Worm (Caenorhabditis elegans) whole organism, early embryonic: ENCODE data around the gene Y119D3B.14.

Experiments
- B0310.2 ChIP-seq: sonication (generic microtip); optimal IDR thresholded peaks from 2 replicates; lab custom pipeline; 2016; ENCODE audit warnings: mild to moderate bottlenecking, missing genetic modification characterization, missing compliant biosample characterization
- F13C5.2 ChIP-seq: sonication (generic microtip); optimal IDR thresholded peaks from 2 replicates; lab custom pipeline; 2017; ENCODE audit warnings: mild to moderate bottlenecking, missing genetic modification characterization, inconsistent platforms, missing compliant biosample characterization
- aly-1 ChIP-seq: sonication (generic microtip); optimal IDR thresholded peaks from 2 replicates; lab custom pipeline; 2016; ENCODE audit warnings: missing genetic modification characterization, missing compliant biosample characterization
- ama-1 ChIP-seq: fragments of 150-350 bp; optimal IDR thresholded peaks from 2 replicates; lab custom pipeline; 2014
- ceh-13 ChIP-seq: fragments of 200-800 bp; sonication (Bioruptor generic); optimal IDR thresholded peaks from 2 replicates; lab custom pipeline; 2018; ENCODE audit warnings: mild to moderate bottlenecking, missing genetic modification characterization, missing compliant biosample characterization
- ceh-36 ChIP-seq: sonication (generic microtip); optimal IDR thresholded peaks from 2 replicates; lab custom pipeline; 2016; ENCODE audit warnings: missing genetic modification characterization, inconsistent platforms, missing compliant biosample characterization
- ets-7 ChIP-seq: sonication (generic microtip); optimal IDR thresholded peaks from 2 replicates; lab custom pipeline; 2016; ENCODE audit warnings: missing genotype, missing genetic modification characterization, missing compliant biosample characterization
- flt-1 ChIP-seq: fragments of 200-800 bp; sonication (Bioruptor generic); IDR thresholded peaks from 2 replicates; pipeline ENCODE4 v1.3.6; 2022; ENCODE audit warnings: missing genetic modification characterization, missing compliant biosample characterization
- hmbx-1 ChIP-seq: sonication (generic microtip); optimal IDR thresholded peaks from 2 replicates; lab custom pipeline; 2016; ENCODE audit warnings: mild to moderate bottlenecking, missing genetic modification characterization, missing compliant biosample characterization
- hmg-4 ChIP-seq: fragments of 200-800 bp; sonication (Bioruptor generic); optimal IDR thresholded peaks from 2 replicates; lab custom pipeline; 2018; ENCODE audit warnings: mild to moderate bottlenecking, missing genetic modification characterization, missing compliant biosample characterization
- hnd-1 ChIP-seq: sonication (generic microtip); optimal IDR thresholded peaks from 2 replicates; lab custom pipeline; 2016; ENCODE audit warnings: missing genetic modification characterization, missing compliant biosample characterization
- pes-1 ChIP-seq: fragments of 200-800 bp; sonication (Bioruptor generic); IDR thresholded peaks from 2 replicates; pipeline ENCODE4 v1.3.6; 2022; ENCODE audit warnings: missing genetic modification reagents, missing genetic modification characterization, missing compliant biosample characterization
- scrt-1 ChIP-seq: fragments of 200-800 bp; sonication (Bioruptor generic); IDR thresholded peaks from 2 replicates; pipeline ENCODE4 v1.3.6; 2022; ENCODE audit warnings: missing genetic modification characterization, missing compliant biosample characterization
- sea-1 ChIP-seq: fragments of 200-800 bp; sonication (Bioruptor generic); conservative IDR thresholded peaks from 2 replicates; pipeline ENCODE4 v1.3.6; 2022; ENCODE audit warnings: missing genetic modification characterization, missing compliant biosample characterization
- tbx-11 ChIP-seq: fragments of 200-800 bp; sonication (Bioruptor generic); IDR thresholded peaks from 2 replicates; pipeline ENCODE4 v1.3.6; 2022; ENCODE audit warnings: missing genetic modification characterization, missing compliant biosample characterization
- tbx-37 ChIP-seq: fragments of 200-800 bp; sonication (Bioruptor generic); conservative IDR thresholded peaks from 2 replicates; pipeline ENCODE4 v1.3.6; 2022; ENCODE audit warnings: missing genetic modification reagents, missing genetic modification characterization, missing compliant biosample characterization
- tra-4 ChIP-seq: sonication (generic microtip); optimal IDR thresholded peaks from 2 replicates; lab custom pipeline; 2017; ENCODE audit warnings: missing genetic modification characterization, missing compliant biosample characterization

Y119D3B.14 gene

DNA sequence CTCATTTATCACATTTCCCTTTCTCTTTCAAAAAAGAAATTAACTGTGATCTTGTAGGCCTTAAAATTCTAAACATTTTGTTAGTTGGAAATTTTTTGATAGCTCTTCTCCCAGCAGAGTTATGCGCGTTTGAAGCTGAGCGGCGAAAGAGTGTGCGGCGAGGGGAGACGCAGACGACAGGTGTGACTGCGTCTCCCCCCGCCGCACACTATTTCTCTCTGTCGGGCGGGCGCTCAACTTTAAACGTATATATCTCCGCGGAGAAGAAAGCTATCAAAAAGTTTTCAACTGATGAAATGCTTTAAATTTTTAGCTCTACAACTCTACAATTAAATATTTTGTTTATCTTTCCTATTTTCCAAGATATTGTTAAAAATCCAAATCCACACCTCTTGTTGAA lies 25.4 kb upstream of the Y119D3B.14 start:
- TF ChIP-seq ets-7 (tag; lab: Kevin White, UChicago) (no peak), ceh-13 (GFP tag; lab: Kevin White, UChicago) (no peak), pes-1 (GFP tag; lab: Robert Waterston, UW) (no peak), scrt-1 (GFP tag; lab: Robert Waterston, UW) (no peak), sea-1 (no peak), tra-4 (tag; lab: Kevin White, UChicago) (no peak), tbx-37 (GFP tag; lab: Robert Waterston, UW) (no peak), hnd-1 (tag; lab: Kevin White, UChicago) (no peak), aly-1 (tag; lab: Kevin White, UChicago) (no peak), F13C5.2 (tag; lab: Kevin White, UChicago) (no peak), flt-1 (GFP tag; lab: Robert Waterston, UW) (no peak), ceh-36 (tag; lab: Kevin White, UChicago) (no peak), B0310.2 (no peak), hmg-4 (GFP tag; lab: Kevin White, UChicago) (no peak), hmbx-1 (tag; lab: Kevin White, UChicago) (no peak), ama-1 (no peak), tbx-11 (GFP tag; lab: Robert Waterston, UW) (no peak)

DNA sequence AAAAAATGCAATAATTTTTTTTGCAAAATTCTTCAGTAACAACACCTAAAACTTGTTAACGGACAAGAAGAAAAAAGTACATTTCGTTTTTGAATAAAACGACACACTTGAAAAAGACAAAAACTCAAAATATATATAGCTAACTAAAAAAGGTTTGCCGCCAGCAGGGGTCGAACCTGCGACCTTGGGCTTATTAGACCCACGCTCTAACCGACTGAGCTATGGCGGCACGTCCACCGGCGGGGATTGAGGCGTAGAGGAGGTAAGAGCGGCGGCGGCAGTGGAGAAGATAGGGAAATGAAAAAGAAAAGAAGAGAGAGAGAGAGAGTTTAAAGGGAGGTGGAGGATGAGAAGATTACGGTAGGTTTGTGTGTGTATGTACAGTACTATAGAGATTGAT lies 24.6 kb upstream of the Y119D3B.14 start:
- TF ChIP-seq tra-4 (tag; lab: Kevin White, UChicago) (no peak), hnd-1 (tag; lab: Kevin White, UChicago) (peak; percentile 0), ceh-13 (GFP tag; lab: Kevin White, UChicago) (peak; percentile 31), tbx-37 (GFP tag; lab: Robert Waterston, UW) (peak; percentile 40), hmbx-1 (tag; lab: Kevin White, UChicago) (no peak), ceh-36 (tag; lab: Kevin White, UChicago) (peak; percentile 76), ama-1 (no peak), flt-1 (GFP tag; lab: Robert Waterston, UW) (peak; percentile 77), B0310.2 (peak; percentile 57), sea-1 (0 out of 2 replicates have a peak, but pooled peaks have one; percentile 64), tbx-11 (GFP tag; lab: Robert Waterston, UW) (peak; percentile 73), hmg-4 (GFP tag; lab: Kevin White, UChicago) (peak; percentile 12), ets-7 (tag; lab: Kevin White, UChicago) (no peak), F13C5.2 (tag; lab: Kevin White, UChicago) (peak; percentile 58), pes-1 (GFP tag; lab: Robert Waterston, UW) (peak; percentile 83), aly-1 (tag; lab: Kevin White, UChicago) (peak; percentile 73), scrt-1 (GFP tag; lab: Robert Waterston, UW) (peak; percentile 77)

- TF ChIP-seq hnd-1 (tag; lab: Kevin White, UChicago) (no peak), flt-1 (GFP tag; lab: Robert Waterston, UW) (no peak), aly-1 (tag; lab: Kevin White, UChicago) (no peak), ceh-13 (GFP tag; lab: Kevin White, UChicago) (no peak), tbx-11 (GFP tag; lab: Robert Waterston, UW) (no peak), sea-1 (no peak)
Measured at ce11 chrIII:1216096-1216495, 22.5 kb upstream of the Y119D3B.14 start.

DNA sequence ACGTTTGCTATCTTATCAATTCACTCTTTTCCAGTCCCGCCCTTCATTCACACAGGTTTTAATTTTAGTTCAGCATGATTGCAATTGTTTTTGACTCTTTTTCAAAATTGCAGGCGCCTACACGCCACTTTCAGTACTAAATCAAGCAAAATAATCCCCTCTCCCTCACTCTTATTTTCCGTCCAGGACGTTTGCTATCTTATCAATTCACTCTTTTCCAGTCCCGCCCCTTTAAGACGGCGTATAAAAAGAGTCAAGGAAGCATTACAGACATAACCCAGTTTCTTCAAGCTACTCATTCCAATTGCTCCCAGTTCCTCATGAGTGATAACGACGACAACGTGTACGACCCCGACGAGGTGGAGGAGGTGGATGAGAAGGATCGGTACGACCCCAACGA lies 21.1 kb upstream of the Y119D3B.14 start, which contains the start of gene Y119D3B.21:
Gene Y119D3B.21 (plus strand): TSS at position 321 of the 400 bp plus-strand sequence.
- TF ChIP-seq F13C5.2 (tag; lab: Kevin White, UChicago) (no peak), sea-1 (no peak), flt-1 (GFP tag; lab: Robert Waterston, UW) (no peak), ceh-36 (tag; lab: Kevin White, UChicago) (no peak), ama-1 (no peak), aly-1 (tag; lab: Kevin White, UChicago) (no peak), tra-4 (tag; lab: Kevin White, UChicago) (no peak), tbx-11 (GFP tag; lab: Robert Waterston, UW) (no peak), ceh-13 (GFP tag; lab: Kevin White, UChicago) (no peak), ets-7 (tag; lab: Kevin White, UChicago) (no peak), pes-1 (GFP tag; lab: Robert Waterston, UW) (no peak), scrt-1 (GFP tag; lab: Robert Waterston, UW) (no peak)

DNA sequence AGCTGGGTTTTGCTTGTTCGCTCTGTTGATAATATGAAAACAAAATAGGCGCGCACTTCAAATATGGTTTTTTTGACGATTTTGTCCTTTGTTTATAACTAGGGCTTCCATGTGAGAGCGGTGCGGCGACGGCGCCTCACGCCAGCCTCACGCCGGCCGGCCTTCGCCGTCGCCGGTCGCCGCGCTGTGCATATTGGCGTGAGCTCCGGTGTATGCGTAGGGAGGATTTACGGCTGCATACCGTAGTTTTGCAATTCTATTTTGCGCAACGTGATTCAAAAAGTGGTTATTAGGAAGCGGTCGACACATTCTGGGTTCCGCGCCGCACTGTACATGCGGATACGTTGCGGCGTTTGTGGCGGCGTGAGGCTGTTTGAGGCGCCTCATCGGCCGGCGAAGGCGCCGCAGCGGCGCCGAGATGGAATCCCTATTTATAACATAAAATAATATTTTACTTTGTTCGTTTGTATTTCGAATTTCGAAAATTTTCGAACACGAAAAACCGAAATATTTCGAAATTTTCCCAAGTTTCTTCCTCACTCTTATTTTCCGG lies 20.6 kb upstream of the Y119D3B.14 start:
- no peak for TF ChIP-seq tbx-11 (GFP tag; lab: Robert Waterston, UW)
- no peak for TF ChIP-seq scrt-1 (GFP tag; lab: Robert Waterston, UW)
- no peak for TF ChIP-seq hmg-4 (GFP tag; lab: Kevin White, UChicago)
- TF ChIP-seq sea-1 = no peak
- TF ChIP-seq flt-1 (GFP tag; lab: Robert Waterston, UW) = no peak
- TF ChIP-seq aly-1 (tag; lab: Kevin White, UChicago) = no peak
- TF ChIP-seq tbx-37 (GFP tag; lab: Robert Waterston, UW) = no peak
- TF ChIP-seq hmbx-1 (tag; lab: Kevin White, UChicago) = no peak
- TF ChIP-seq B0310.2 = no peak
- TF ChIP-seq ets-7 (tag; lab: Kevin White, UChicago) = no peak
- TF ChIP-seq ama-1 = no peak
- TF ChIP-seq ceh-36 (tag; lab: Kevin White, UChicago) = no peak
- TF ChIP-seq F13C5.2 (tag; lab: Kevin White, UChicago) = no peak
- no peak for TF ChIP-seq ceh-13 (GFP tag; lab: Kevin White, UChicago)
- no peak for TF ChIP-seq pes-1 (GFP tag; lab: Robert Waterston, UW)
- TF ChIP-seq tra-4 (tag; lab: Kevin White, UChicago) = no peak
- no peak for TF ChIP-seq hnd-1 (tag; lab: Kevin White, UChicago)

ce11 chrIII:1210638-1211037 lies 17.0 kb upstream of the Y119D3B.14 start:
- no peak for TF ChIP-seq hnd-1 (tag; lab: Kevin White, UChicago)
- no peak for TF ChIP-seq flt-1 (GFP tag; lab: Robert Waterston, UW)
- no peak for TF ChIP-seq ama-1
- TF ChIP-seq tbx-37 (GFP tag; lab: Robert Waterston, UW) = no peak
- no peak for TF ChIP-seq scrt-1 (GFP tag; lab: Robert Waterston, UW)
- no peak for TF ChIP-seq sea-1
- TF ChIP-seq pes-1 (GFP tag; lab: Robert Waterston, UW) = no peak
- TF ChIP-seq B0310.2 = no peak
- no peak for TF ChIP-seq ceh-36 (tag; lab: Kevin White, UChicago)
- no peak for TF ChIP-seq hmg-4 (GFP tag; lab: Kevin White, UChicago)
- no peak for TF ChIP-seq hmbx-1 (tag; lab: Kevin White, UChicago)
- no peak for TF ChIP-seq aly-1 (tag; lab: Kevin White, UChicago)
- no peak for TF ChIP-seq tbx-11 (GFP tag; lab: Robert Waterston, UW)
- no peak for TF ChIP-seq F13C5.2 (tag; lab: Kevin White, UChicago)
- TF ChIP-seq ceh-13 (GFP tag; lab: Kevin White, UChicago) = no peak
- TF ChIP-seq ets-7 (tag; lab: Kevin White, UChicago) = no peak
- no peak for TF ChIP-seq tra-4 (tag; lab: Kevin White, UChicago)
